Fruit fly (Drosophila melanogaster): Measurements from ENCODE around the gene CG16734.

- TF ChIP-seq CG8478 (optimal IDR thresholded peaks at IDR 0.05) = no peak
- no peak for TF ChIP-seq usp (GFP tag; optimal IDR thresholded peaks at IDR 0.05)
- no peak for TF ChIP-seq pan (optimal IDR thresholded peaks at IDR 0.05)
- no peak for TF ChIP-seq psq (optimal IDR thresholded peaks at IDR 0.05)
Measured at dm6 chr3R:9227944-9228343, 26.9 kb upstream of the CG16734 start.

All from whole organism.